Fruit fly (Drosophila melanogaster): ENCODE results near the gene CG31688.
A peak's percentile ranks its signal among the peaks of the same experiment; 100 is the strongest.

CG31688 gene

DNA sequence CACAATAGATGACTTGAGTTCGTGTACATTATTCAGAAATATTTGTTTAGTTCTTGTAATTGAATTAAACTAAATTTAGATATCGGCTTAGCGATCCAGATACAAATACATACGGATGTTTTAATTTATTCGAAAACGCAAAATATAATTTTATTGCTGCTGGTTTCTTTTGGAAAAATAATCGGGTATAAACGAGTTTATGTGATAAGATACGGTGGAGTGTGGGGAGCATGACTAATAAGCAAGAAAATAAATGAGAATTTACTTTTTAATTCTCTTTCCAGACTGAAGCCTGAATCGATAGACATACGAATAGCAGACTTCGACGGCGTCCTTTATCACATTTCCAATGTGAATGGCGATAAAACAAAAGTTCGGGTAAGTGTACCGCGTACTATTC, 6.0 kb upstream of the CG31688 start:
- TF ChIP-seq seq (GFP tag; IDR thresholded peaks at IDR 0.05) (no peak), exex (tag; optimal IDR thresholded peaks at IDR 0.05) (peak; percentile 56), CG12744 (GFP tag; optimal IDR thresholded peaks at IDR 0.05) (no peak)

DNA sequence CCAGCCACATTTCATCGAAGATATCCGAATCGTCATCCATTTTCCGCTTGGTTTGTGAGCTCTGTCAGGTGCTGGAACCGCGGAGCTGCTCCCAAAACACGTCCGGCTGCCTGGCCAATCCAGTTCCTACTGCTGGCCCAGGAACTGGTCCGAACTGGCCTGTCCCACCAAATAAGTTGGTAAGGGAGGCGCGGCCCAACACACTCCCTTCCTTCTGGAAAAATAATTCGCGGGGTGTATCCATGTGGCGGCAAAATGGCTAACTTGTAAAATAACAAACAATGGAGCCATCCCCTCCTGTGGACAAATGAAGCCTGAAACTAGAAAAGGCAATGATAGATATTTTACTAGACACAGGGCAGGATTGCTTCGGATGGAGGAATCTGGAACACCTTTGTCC, 1.4 kb upstream of the CG31688 start, which contains the start of gene CG15130:
Gene CG15130, minus strand, starts transcription at position 101 of the 400 bp plus-strand sequence.
- no peak for TF ChIP-seq oc (tag; optimal IDR thresholded peaks at IDR 0.05)
- TF ChIP-seq kay (GFP tag; optimal IDR thresholded peaks at IDR 0.05): no peak
- TF ChIP-seq CG17328 (GFP tag; IDR thresholded peaks at IDR 0.05): 0 out of 2 replicates have a peak, but pooled peaks have one; percentile 15
- no peak for TF ChIP-seq ash1 (GFP tag; optimal IDR thresholded peaks at IDR 0.05)
- TF ChIP-seq CG6689 (GFP tag; IDR thresholded peaks at IDR 0.05): no peak

DNA sequence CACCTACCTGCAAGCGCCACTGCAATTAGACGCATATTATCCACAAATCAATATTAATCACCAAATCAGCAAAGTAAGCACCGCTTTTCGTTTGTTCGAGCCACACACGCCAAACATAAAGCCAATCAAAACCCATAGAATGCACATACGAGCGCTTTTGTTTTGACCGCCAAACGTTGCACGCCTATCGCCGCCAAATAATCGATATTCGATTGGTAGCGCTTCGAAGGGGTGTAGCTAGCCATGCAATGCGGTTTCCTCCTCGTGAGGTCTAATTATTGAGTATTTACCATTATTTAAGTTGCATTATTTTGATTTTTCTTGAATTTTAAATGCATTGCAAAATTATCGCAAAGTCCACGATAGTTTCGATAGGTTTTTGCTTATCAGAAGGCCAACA, 1.4 kb downstream of the CG31688 start:
- TF ChIP-seq CG8290 (GFP tag; optimal IDR thresholded peaks at IDR 0.05) (peak; percentile 43), CG8290 (tag; optimal IDR thresholded peaks at IDR 0.05) (no peak), ase (GFP tag; IDR thresholded peaks at IDR 0.05) (no peak), grn (GFP tag; optimal IDR thresholded peaks at IDR 0.05) (no peak), unc-4 (GFP tag; IDR thresholded peaks at IDR 0.05; ENCODE audit: partially characterized antibody) (peak; percentile 59), CG33557 (GFP tag; optimal IDR thresholded peaks at IDR 0.05) (no peak), CG16813 (GFP tag; IDR thresholded peaks at IDR 0.05; ENCODE audit: partially characterized antibody) (peak; percentile 73), tna (GFP tag; IDR thresholded peaks at IDR 0.05; ENCODE audit: partially characterized antibody) (peak; percentile 79; the same call in 1 of the 2 replicates), CG6175 (GFP tag; IDR thresholded peaks at IDR 0.05) (0 out of 3 replicates have a peak, but pooled peaks have one; percentile 13), BEAF-32 (GFP tag; optimal IDR thresholded peaks at IDR 0.05) (peak; percentile 51), tup (GFP tag; optimal IDR thresholded peaks at IDR 0.05) (no peak), knrl (GFP tag; IDR thresholded peaks at IDR 0.05; ENCODE audit: partially characterized antibody) (peak; percentile 42; the same call in 2 of the 3 replicates), Fer3 (tag; optimal IDR thresholded peaks at IDR 0.05) (no peak), CG8478 (optimal IDR thresholded peaks at IDR 0.05) (no peak), CG2120 (GFP tag; optimal IDR thresholded peaks at IDR 0.05) (no peak), bowl (GFP tag; IDR thresholded peaks at IDR 0.05) (no peak), vnd (GFP tag; IDR thresholded peaks at IDR 0.05; ENCODE audit: partially characterized antibody) (peak; percentile 76), phol (tag; optimal IDR thresholded peaks at IDR 0.05) (no peak), bcd (GFP tag; optimal IDR thresholded peaks at IDR 0.05) (no peak), Opbp (GFP tag; IDR thresholded peaks at IDR 0.05; ENCODE audit: partially characterized antibody) (peak; percentile 47; the same call in 1 of the 3 replicates), MESR4 (GFP tag; optimal IDR thresholded peaks at IDR 0.05) (no peak), CG9932 (GFP tag; IDR thresholded peaks at IDR 0.05) (no peak), hb (GFP tag; IDR thresholded peaks at IDR 0.05; ENCODE audit: partially characterized antibody) (peak; percentile 71; the same call in 2 of the 3 replicates), E2f2 (GFP tag; IDR thresholded peaks at IDR 0.05) (peak; percentile 90), gsb (GFP tag; IDR thresholded peaks at IDR 0.05) (no peak), Sry-δ (GFP tag; optimal IDR thresholded peaks at IDR 0.05) (peak; percentile 24), CG7556 (GFP tag; optimal IDR thresholded peaks at IDR 0.05) (no peak), Doc3 (GFP tag; IDR thresholded peaks at IDR 0.05; ENCODE audit: partially characterized antibody) (peak; percentile 82), CG3847 (GFP tag; IDR thresholded peaks at IDR 0.05) (no peak), nerfin-2 (GFP tag; IDR thresholded peaks at IDR 0.05; ENCODE audit: partially characterized antibody) (peak; percentile 89), bbx (GFP tag; IDR thresholded peaks at IDR 0.05; ENCODE audit: partially characterized antibody) (peak; percentile 66), peb (GFP tag; IDR thresholded peaks at IDR 0.05) (no peak), CG17568 (GFP tag; optimal IDR thresholded peaks at IDR 0.05) (no peak), ab (GFP tag; optimal IDR thresholded peaks at IDR 0.05) (no peak), row (GFP tag; IDR thresholded peaks at IDR 0.05) (no peak), chinmo (GFP tag; IDR thresholded peaks at IDR 0.05; ENCODE audit: partially characterized antibody) (0 out of 4 replicates have a peak, but pooled peaks have one; percentile 53), caup (GFP tag; optimal IDR thresholded peaks at IDR 0.05; ENCODE audit: severe bottlenecking) (no peak), HLH4C (GFP tag; IDR thresholded peaks at IDR 0.05; ENCODE audit: partially characterized antibody) (peak; percentile 87), ro (GFP tag; IDR thresholded peaks at IDR 0.05) (no peak)
